Worm (Caenorhabditis elegans) whole organism, L1 larva: ENCODE measurements around the gene K08E4.2.

Source experiments
- Y116A8C.19 ChIP-seq: sonication (generic microtip); optimal IDR thresholded peaks from 2 replicates; lab custom pipeline; 2016; ENCODE audit warnings: missing compliant biosample characterization, missing genetic modification characterization, borderline replicate concordance
- aly-2 ChIP-seq: fragments of 150-350 bp; optimal IDR thresholded peaks from 2 replicates; lab custom pipeline; 2014; ENCODE audit warnings: missing biosample characterization, missing genetic modification characterization
- blmp-1 ChIP-seq: fragments of 150-350 bp; optimal IDR thresholded peaks from 2 replicates; lab custom pipeline; 2014; ENCODE audit warnings: missing biosample characterization, missing genetic modification characterization
- ceh-63 ChIP-seq: fragments of 200-800 bp; sonication (Bioruptor generic); optimal IDR thresholded peaks from 2 replicates; lab custom pipeline; 2018; ENCODE audit warnings: mild to moderate bottlenecking, missing genetic modification characterization, missing compliant biosample characterization
- ceh-82 ChIP-seq, 3 experiments: fragments of 150-350 bp in 1 of 3; sonication (generic microtip) in 2 of 3; optimal IDR thresholded peaks; 2 replicates each; lab custom pipeline; 2014 to 2017; ENCODE audit warnings: missing biosample characterization in 3 of 3, missing genetic modification characterization in 3 of 3
- ceh-88 ChIP-seq: fragments of 200-800 bp; sonication (Bioruptor generic); IDR thresholded peaks from 2 replicates; pipeline ENCODE4 v1.3.6; 2022; ENCODE audit warnings: missing genetic modification characterization, missing compliant biosample characterization
- ceh-90 ChIP-seq: sonication (generic microtip); optimal IDR thresholded peaks from 2 replicates; lab custom pipeline; 2016; ENCODE audit warnings: missing genetic modification characterization, missing compliant biosample characterization
- dpl-1 ChIP-seq, 3 experiments: fragments of 150-350 bp in 2 of 3; sonication (generic microtip) in 1 of 3; optimal IDR thresholded peaks; 2 replicates each; lab custom pipeline; 2014 to 2017; ENCODE audit warnings: missing biosample characterization in 3 of 3, missing genetic modification characterization in 3 of 3, missing genetic modification reagents in 3 of 3
- egl-13 ChIP-seq: sonication (generic microtip); optimal IDR thresholded peaks from 2 replicates; lab custom pipeline; 2016; ENCODE audit warnings: missing genotype, missing genetic modification reagents, missing genetic modification characterization, missing compliant biosample characterization
- egl-27 ChIP-seq, 2 experiments: fragments of 150-350 bp in 1 of 2; sonication (generic microtip); optimal IDR thresholded peaks; 3 replicates each; lab custom pipeline; 2017 to 2018; ENCODE audit warnings: missing biosample characterization in 2 of 2, missing genetic modification characterization in 2 of 2, missing genetic modification reagents in 2 of 2
- elt-2 ChIP-seq: sonication (generic microtip); optimal IDR thresholded peaks from 2 replicates; lab custom pipeline; 2016; ENCODE audit warnings: missing genetic modification characterization, mild to moderate bottlenecking, inconsistent platforms, missing compliant biosample characterization, missing genetic modification reagents
- fkh-10 ChIP-seq: sonication (generic microtip); optimal IDR thresholded peaks from 2 replicates; lab custom pipeline; 2017; ENCODE audit warnings: missing biosample characterization, missing genetic modification reagents, missing genetic modification characterization
- fkh-8 ChIP-seq: sonication (generic microtip); optimal IDR thresholded peaks from 2 replicates; lab custom pipeline; 2016; ENCODE audit warnings: mild to moderate bottlenecking, missing genetic modification characterization, missing compliant biosample characterization
- fos-1 ChIP-seq: fragments of 150-350 bp; optimal IDR thresholded peaks from 2 replicates; lab custom pipeline; 2014; ENCODE audit warnings: missing biosample characterization, missing genetic modification characterization
- grh-1 ChIP-seq: fragments of 200-800 bp; sonication (Bioruptor generic); IDR thresholded peaks from 2 replicates; pipeline ENCODE4 v1.3.6; 2022; ENCODE audit warnings: missing genetic modification reagents, missing genetic modification characterization, missing compliant biosample characterization
- hlh-4 ChIP-seq: sonication (generic microtip); optimal IDR thresholded peaks from 2 replicates; lab custom pipeline; 2016; ENCODE audit warnings: mild to moderate bottlenecking, missing genetic modification characterization, missing compliant biosample characterization
- hpl-2 ChIP-seq: fragments of 150-350 bp; optimal IDR thresholded peaks from 2 replicates; lab custom pipeline; 2014; ENCODE audit warnings: missing biosample characterization, missing genetic modification reagents, missing genetic modification characterization
- irx-1 ChIP-seq: sonication (generic microtip); optimal IDR thresholded peaks from 2 replicates; lab custom pipeline; 2016; ENCODE audit warnings: missing genetic modification characterization, missing compliant biosample characterization
- isw-1 ChIP-seq: fragments of 200-800 bp; sonication (Bioruptor generic); IDR thresholded peaks from 2 replicates; pipeline ENCODE4 v1.3.6; 2022; ENCODE audit warnings: missing genetic modification characterization, missing compliant biosample characterization
- lin-13 ChIP-seq: fragments of 150-350 bp; optimal IDR thresholded peaks from 2 replicates; lab custom pipeline; 2014; ENCODE audit warnings: missing biosample characterization, missing genetic modification reagents, missing genetic modification characterization
- lin-15B ChIP-seq: fragments of 150-350 bp; sonication (generic microtip); optimal IDR thresholded peaks from 3 replicates; lab custom pipeline; 2014; ENCODE audit warnings: missing biosample characterization, missing genetic modification characterization
- lin-39 ChIP-seq: fragments of 150-350 bp; optimal IDR thresholded peaks from 2 replicates; lab custom pipeline; 2014; ENCODE audit warnings: missing biosample characterization, missing genetic modification reagents, missing genetic modification characterization
- mab-9 ChIP-seq: fragments of 200-800 bp; sonication (Bioruptor generic); IDR thresholded peaks from 2 replicates; pipeline ENCODE4 v1.3.6; 2022; ENCODE audit warnings: missing genetic modification reagents, missing genetic modification characterization, missing compliant biosample characterization
- mdl-1 ChIP-seq, 2 experiments: fragments of 150-350 bp; optimal IDR thresholded peaks; 2 replicates each; lab custom pipeline; 2014 to 2017; ENCODE audit warnings: missing biosample characterization in 2 of 2, missing genetic modification characterization in 2 of 2, inconsistent platforms in 1 of 2
- mep-1 ChIP-seq: fragments of 150-350 bp; optimal IDR thresholded peaks from 2 replicates; lab custom pipeline; 2014; ENCODE audit warnings: missing biosample characterization, missing genetic modification characterization
- nhr-11 ChIP-seq: fragments of 150-350 bp; optimal IDR thresholded peaks from 2 replicates; lab custom pipeline; 2014; ENCODE audit warnings: missing biosample characterization, missing genetic modification characterization
- nhr-12 ChIP-seq: sonication (generic microtip); optimal IDR thresholded peaks from 2 replicates; lab custom pipeline; 2017; ENCODE audit warnings: missing biosample characterization, missing genetic modification characterization
- nhr-237 ChIP-seq: fragments of 150-350 bp; optimal IDR thresholded peaks from 2 replicates; lab custom pipeline; 2014; ENCODE audit warnings: missing biosample characterization, missing genetic modification characterization
- nhr-28 ChIP-seq: fragments of 150-350 bp; optimal IDR thresholded peaks from 2 replicates; lab custom pipeline; 2014; ENCODE audit warnings: missing biosample characterization, missing genetic modification characterization
- nhr-71 ChIP-seq: sonication (generic microtip); optimal IDR thresholded peaks from 2 replicates; lab custom pipeline; 2016; ENCODE audit warnings: mild to moderate bottlenecking, missing genetic modification characterization, moderate library complexity, missing compliant biosample characterization
- nhr-76 ChIP-seq: sonication (generic microtip); optimal IDR thresholded peaks from 2 replicates; lab custom pipeline; 2017; ENCODE audit warnings: missing biosample characterization, missing genetic modification characterization
- nhr-77 ChIP-seq: fragments of 150-350 bp; optimal IDR thresholded peaks from 2 replicates; lab custom pipeline; 2014; ENCODE audit warnings: missing biosample characterization, missing genetic modification characterization
- nhr-85 ChIP-seq: sonication (generic microtip); peaks from one replicate; lab custom pipeline; 2016; ENCODE audit warnings: missing genetic modification characterization, inconsistent platforms, missing compliant biosample characterization
- nhr-90 ChIP-seq: sonication (generic microtip); optimal IDR thresholded peaks from 2 replicates; lab custom pipeline; 2016; ENCODE audit warnings: mild to moderate bottlenecking, missing genetic modification characterization, missing compliant biosample characterization; ENCODE audit not compliant: poor library complexity
- pax-3 ChIP-seq: fragments of 200-800 bp; sonication (Bioruptor generic); optimal IDR thresholded peaks from 2 replicates; lab custom pipeline; 2018; ENCODE audit warnings: mild to moderate bottlenecking, missing genetic modification characterization, moderate library complexity, missing compliant biosample characterization
- pqm-1 ChIP-seq: sonication (generic microtip); optimal IDR thresholded peaks from 3 replicates; lab custom pipeline; 2017; ENCODE audit warnings: missing biosample characterization, missing genetic modification characterization
- rnt-1 ChIP-seq: sonication (generic microtip); optimal IDR thresholded peaks from 2 replicates; lab custom pipeline; 2016; ENCODE audit warnings: mild to moderate bottlenecking, missing genetic modification characterization, moderate library complexity, missing compliant biosample characterization
- skn-1 ChIP-seq: fragments of 150-350 bp; optimal IDR thresholded peaks from 2 replicates; lab custom pipeline; 2014; ENCODE audit warnings: missing biosample characterization, missing genetic modification characterization
- snpc-4 ChIP-seq: fragments of 150-350 bp; optimal IDR thresholded peaks from 2 replicates; lab custom pipeline; 2014; ENCODE audit warnings: missing biosample characterization, missing genetic modification characterization
- sptf-1 ChIP-seq: fragments of 150-350 bp; optimal IDR thresholded peaks from 2 replicates; lab custom pipeline; 2014; ENCODE audit warnings: missing biosample characterization, missing genetic modification characterization
- sup-37 ChIP-seq: fragments of 200-800 bp; sonication (Bioruptor generic); optimal IDR thresholded peaks from 2 replicates; lab custom pipeline; 2018; ENCODE audit warnings: mild to moderate bottlenecking, missing genetic modification characterization, missing compliant biosample characterization
- tbx-2 ChIP-seq: sonication (generic microtip); optimal IDR thresholded peaks from 2 replicates; lab custom pipeline; 2016; ENCODE audit warnings: missing genetic modification characterization, missing compliant biosample characterization
- tlp-1 ChIP-seq: fragments of 150-350 bp; optimal IDR thresholded peaks from 2 replicates; lab custom pipeline; 2014; ENCODE audit warnings: missing biosample characterization, missing genetic modification characterization
- unc-130 ChIP-seq: fragments of 150-350 bp; optimal IDR thresholded peaks from 2 replicates; lab custom pipeline; 2017; ENCODE audit warnings: missing biosample characterization, missing genetic modification characterization, inconsistent platforms
- unc-30 ChIP-seq: sonication (generic microtip); optimal IDR thresholded peaks from 2 replicates; lab custom pipeline; 2017; ENCODE audit warnings: missing biosample characterization, missing genetic modification characterization
- unc-62 ChIP-seq: fragments of 150-350 bp; optimal IDR thresholded peaks from 2 replicates; lab custom pipeline; 2014; ENCODE audit warnings: missing biosample characterization, missing genetic modification reagents, missing genetic modification characterization
- vab-15 ChIP-seq: sonication (generic microtip); optimal IDR thresholded peaks from 2 replicates; lab custom pipeline; 2017; ENCODE audit warnings: missing genotype, mild to moderate bottlenecking, missing genetic modification characterization, missing compliant biosample characterization
- xbp-1 ChIP-seq: sonication (generic microtip); optimal IDR thresholded peaks from 2 replicates; lab custom pipeline; 2016; ENCODE audit warnings: missing genetic modification characterization, missing compliant biosample characterization
- zag-1 ChIP-seq: fragments of 150-350 bp; optimal IDR thresholded peaks from 2 replicates; lab custom pipeline; 2014; ENCODE audit warnings: missing biosample characterization, missing genetic modification characterization
- ztf-11 ChIP-seq, 2 experiments: sonication (generic microtip); optimal IDR thresholded peaks; 2 replicates each; lab custom pipeline; 2016 to 2017; ENCODE audit warnings: missing genetic modification characterization in 2 of 2, missing biosample characterization in 1 of 2, missing compliant biosample characterization in 1 of 2
- ztf-4 ChIP-seq: fragments of 150-350 bp; optimal IDR thresholded peaks from 2 replicates; lab custom pipeline; 2014; ENCODE audit warnings: missing biosample characterization, missing genetic modification characterization

K08E4.2 gene

ce11 chrIV:12033985-12034384 lies 22.5 kb downstream of the K08E4.2 start, which contains the start of gene sqst-1:
sqst-1 (plus strand) TSS chrIV:12034282.
- TF ChIP-seq skn-1 (peak; percentile 99), fkh-8 (tag; lab: Kevin White, UChicago) (no peak), mep-1 (tag; lab: Kevin White, UChicago) (peak; percentile 11), ceh-82 (tag; optimal IDR thresholded peaks at IDR 0.05; lab: Kevin White, UChicago) (no peak), nhr-28 (no peak), blmp-1 (tag; lab: Kevin White, UChicago) (peak; percentile 26), ceh-88 (no peak), nhr-90 (no peak), egl-13 (tag; lab: Kevin White, UChicago) (no peak), snpc-4 (tag; lab: Kevin White, UChicago) (no peak), tlp-1 (tag; lab: Kevin White, UChicago) (no peak)
- TF ChIP-seq, all 84 proteins: peak for 3

DNA sequence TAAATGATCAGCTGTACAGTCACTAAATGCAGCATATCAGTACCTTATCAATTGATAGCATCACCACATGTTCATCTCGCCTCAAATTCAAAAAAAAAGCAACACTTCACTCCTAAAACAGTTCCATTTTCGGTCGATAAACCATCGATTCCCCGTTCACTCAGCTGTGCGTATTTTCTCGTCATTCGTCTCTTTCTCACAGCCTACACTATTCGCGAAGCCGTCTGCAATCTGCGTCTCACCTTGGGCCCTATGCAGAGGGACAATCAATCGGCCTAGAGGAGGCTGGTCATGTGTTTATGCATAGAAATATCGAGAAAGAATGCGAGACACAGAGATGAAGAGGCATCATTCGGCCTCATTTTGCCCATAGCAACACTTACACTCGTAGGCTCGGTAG lies 24.1 kb downstream of the K08E4.2 start:
- TF ChIP-seq ceh-90 (no peak), aly-2 (tag; lab: Kevin White, UChicago) (no peak), mdl-1 (tag; optimal IDR thresholded peaks at IDR 0.05; lab: Kevin White, UChicago) (peak in 1 of 2 experiments; percentile 86), ztf-11 (tag; optimal IDR thresholded peaks at IDR 0.05; lab: Kevin White, UChicago) (peak in 1 of 2 experiments; percentile 55), nhr-28 (no peak), ceh-63 (GFP tag; lab: Kevin White, UChicago) (no peak), nhr-85 (peak; percentile 93), tbx-2 (peak; percentile 72), sptf-1 (tag; lab: Kevin White, UChicago) (no peak), nhr-71 (tag; lab: Kevin White, UChicago) (peak; percentile 92), egl-27 (tag; optimal IDR thresholded peaks at IDR 0.05; lab: Kevin White, UChicago) (no peak), lin-39 (tag; lab: Kevin White, UChicago) (no peak), nhr-11 (peak; percentile 69), mab-9 (GFP tag; lab: Robert Waterston, UW) (no peak), pax-3 (tag; lab: Kevin White, UChicago) (peak; percentile 36), hpl-2 (no peak), fkh-10 (GFP tag; lab: Kevin White, UChicago) (no peak), grh-1 (GFP tag; lab: Robert Waterston, UW) (peak; percentile 50), nhr-12 (tag; lab: Kevin White, UChicago) (no peak), tlp-1 (tag; lab: Kevin White, UChicago) (no peak), hlh-4 (tag; lab: Kevin White, UChicago) (no peak), rnt-1 (peak; percentile 68), isw-1 (GFP tag; lab: Robert Waterston, UW) (peak; percentile 54; the same call in 1 of the 2 replicates), pqm-1 (tag; lab: Kevin White, UChicago) (no peak), fos-1 (tag; lab: Kevin White, UChicago) (peak; percentile 67), snpc-4 (tag; lab: Kevin White, UChicago) (no peak), fkh-8 (tag; lab: Kevin White, UChicago) (peak; percentile 83), zag-1 (tag; lab: Kevin White, UChicago) (no peak), unc-62 (no peak), Y116A8C.19 (tag; lab: Kevin White, UChicago) (no peak), ceh-82 (tag; optimal IDR thresholded peaks at IDR 0.05; lab: Kevin White, UChicago) (peak; percentile 51 to 82 (median 72)), nhr-77 (peak; percentile 63), lin-15B (peak; percentile 29), sup-37 (no peak), xbp-1 (tag; lab: Kevin White, UChicago) (peak; percentile 75), nhr-90 (peak; percentile 72), irx-1 (tag; lab: Kevin White, UChicago) (peak; percentile 32), nhr-76 (no peak), mep-1 (tag; lab: Kevin White, UChicago) (peak; percentile 93), blmp-1 (tag; lab: Kevin White, UChicago) (peak; percentile 44), ztf-4 (peak; percentile 85), unc-30 (no peak), elt-2 (tag; lab: Kevin White, UChicago) (peak; percentile 76), lin-13 (GFP tag; lab: Kevin White, UChicago) (peak; percentile 66), unc-130 (tag; lab: Kevin White, UChicago) (no peak), nhr-237 (tag; lab: Kevin White, UChicago) (peak; percentile 47), vab-15 (no peak), dpl-1 (GFP tag; optimal IDR thresholded peaks at IDR 0.05; lab: Kevin White, UChicago) (peak; percentile 60 to 70 (median 63))
